Worm (Caenorhabditis elegans): ENCODE results near the gene F28A12.3.

DNA sequence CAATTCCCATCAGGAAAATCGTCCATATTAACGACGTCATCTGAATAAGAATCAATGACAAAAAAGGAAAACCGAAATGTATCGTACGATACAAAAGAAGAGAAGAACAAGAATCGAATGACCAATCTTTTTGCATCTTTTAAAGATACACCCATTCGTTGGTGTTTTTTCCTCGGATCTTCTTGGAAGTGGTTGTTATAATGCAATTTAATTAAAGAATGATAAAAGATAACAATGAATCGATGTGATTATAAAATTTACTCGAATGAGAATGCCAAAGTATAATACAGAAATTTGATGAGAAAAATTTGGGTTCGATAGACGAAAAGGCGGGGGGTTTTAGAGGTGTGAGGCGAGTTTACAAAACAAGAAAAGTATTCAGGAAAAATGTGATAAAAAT, 12.1 kb downstream of the F28A12.3 start, which contains the start of gene F41E6.12:
- no peak for TF ChIP-seq skn-1 (tag; optimal IDR thresholded peaks at IDR 0.05)
- TF ChIP-seq dmd-4 (tag; optimal IDR thresholded peaks at IDR 0.05) = no peak
- no peak for TF ChIP-seq ZK546.5 (tag; optimal IDR thresholded peaks at IDR 0.05)
- TF ChIP-seq elt-3 (tag; optimal IDR thresholded peaks at IDR 0.05) = no peak
- TF ChIP-seq lsy-2 (tag; optimal IDR thresholded peaks at IDR 0.05) = no peak
- no peak for TF ChIP-seq aly-2 (tag; optimal IDR thresholded peaks at IDR 0.05)
- TF ChIP-seq zag-1 (tag; optimal IDR thresholded peaks at IDR 0.05) = no peak
- no peak for TF ChIP-seq nhr-77 (tag; optimal IDR thresholded peaks at IDR 0.05)
- no peak for TF ChIP-seq blmp-1 (tag; optimal IDR thresholded peaks at IDR 0.05; ENCODE audit: insufficient read depth)
- no peak for TF ChIP-seq alr-1 (tag; optimal IDR thresholded peaks at IDR 0.05)
- TF ChIP-seq nhr-237 (tag; optimal IDR thresholded peaks at IDR 0.05) = no peak
